Fruit fly (Drosophila melanogaster) whole organism, wandering third instar larva: ENCODE measurements around the gene CG42540.

Experiments used
- Abd-B ChIP-seq: fragments of >200 bp; optimal IDR thresholded peaks from 2 replicates; lab custom pipeline; 2017; ENCODE audit warnings: missing biosample characterization, missing genetic modification characterization
- CrebA ChIP-seq: fragments of 200-800 bp; sonication (Bioruptor generic); optimal IDR thresholded peaks from 2 replicates; lab custom pipeline; 2016; ENCODE audit warnings: missing biosample characterization, mild to moderate bottlenecking, missing genetic modification characterization, borderline replicate concordance
- Dfd ChIP-seq: fragments of >200 bp; optimal IDR thresholded peaks from 2 replicates; lab custom pipeline; 2017; ENCODE audit warnings: missing biosample characterization, missing genetic modification characterization
- Dif ChIP-seq: fragments of 200-275, 200-300 bp; sonication (Bioruptor generic); optimal IDR thresholded peaks from 2 replicates; lab custom pipeline; 2018; ENCODE audit warnings: missing biosample characterization, missing genetic modification characterization; ENCODE audit not compliant: partially characterized antibody
- GATAd ChIP-seq: sonication (Bioruptor generic); optimal IDR thresholded peaks from 2 replicates; lab custom pipeline; 2016; ENCODE audit warnings: missing biosample characterization, missing genetic modification characterization
- HLH106 ChIP-seq: fragments of 200-800 bp; optimal IDR thresholded peaks from 3 replicates; lab custom pipeline; 2019; ENCODE audit warnings: missing biosample characterization, mild to moderate bottlenecking, missing genetic modification characterization, moderate library complexity
- Hnf4 ChIP-seq: fragments of 200-800 bp; sonication (Bioruptor generic); optimal IDR thresholded peaks from 2 replicates; lab custom pipeline; 2016; ENCODE audit warnings: missing biosample characterization, mild to moderate bottlenecking, missing genetic modification characterization
- Hr83 ChIP-seq: fragments of 200-300 bp; sonication (Bioruptor generic); optimal IDR thresholded peaks from 2 replicates; lab custom pipeline; 2016; ENCODE audit warnings: missing biosample characterization, mild to moderate bottlenecking, missing genetic modification characterization, moderate library complexity; ENCODE audit not compliant: poor library complexity, severe bottlenecking
- Jra ChIP-seq: sonication (Bioruptor generic); optimal IDR thresholded peaks from 2 replicates; lab custom pipeline; 2016; ENCODE audit warnings: missing biosample characterization, missing genetic modification characterization
- Mio ChIP-seq: sonication (Bioruptor generic); optimal IDR thresholded peaks from 2 replicates; lab custom pipeline; 2016; ENCODE audit warnings: missing biosample characterization, missing genetic modification characterization
- Myc ChIP-seq: fragments of >200 bp; optimal IDR thresholded peaks from 2 replicates; lab custom pipeline; 2017
- N ChIP-seq: fragments of >200 bp; optimal IDR thresholded peaks from 2 replicates; lab custom pipeline; 2018; ENCODE audit warnings: missing biosample characterization, missing external identifiers, missing genetic modification characterization
- OdsH ChIP-seq: fragments of 200-800 bp; sonication (Bioruptor generic); optimal IDR thresholded peaks from 2 replicates; lab custom pipeline; 2016; ENCODE audit warnings: missing biosample characterization, mild to moderate bottlenecking, missing genetic modification characterization
- Rel ChIP-seq, 2 experiments: fragments of 200-800 bp; sonication (Bioruptor generic) in 1 of 2; optimal IDR thresholded peaks; 2 replicates in 1 of 2; 3 replicates in 1 of 2; lab custom pipeline; 2016 to 2019; ENCODE audit warnings: mild to moderate bottlenecking in 2 of 2, missing biosample characterization in 2 of 2, missing genetic modification characterization in 2 of 2, moderate library complexity in 1 of 2
- Sp1 ChIP-seq: fragments of 200-800 bp; sonication (Bioruptor generic); optimal IDR thresholded peaks from 3 replicates; lab custom pipeline; 2019; ENCODE audit warnings: missing biosample characterization, mild to moderate bottlenecking, missing genetic modification characterization, moderate library complexity
- Vsx2 ChIP-seq: fragments of 200-300, 225-300 bp; sonication (Bioruptor generic); optimal IDR thresholded peaks from 2 replicates; lab custom pipeline; 2018; ENCODE audit warnings: missing biosample characterization, missing genetic modification characterization; ENCODE audit not compliant: partially characterized antibody
- br ChIP-seq: fragments of 200-800 bp; sonication (Bioruptor generic); optimal IDR thresholded peaks from 2 replicates; lab custom pipeline; 2016; ENCODE audit warnings: missing biosample characterization, missing genetic modification characterization
- brk ChIP-seq: fragments of 200-800 bp; sonication (Bioruptor generic); optimal IDR thresholded peaks from 2 replicates; lab custom pipeline; 2016; ENCODE audit warnings: missing biosample characterization, mild to moderate bottlenecking, missing genetic modification characterization
- dl ChIP-seq, 2 experiments: fragments of 175-275, 200-275 bp in 1 of 2; fragments of 200-275 bp in 1 of 2; sonication (Bioruptor generic); optimal IDR thresholded peaks; lab custom pipeline; 2018; ENCODE audit warnings: mild to moderate bottlenecking in 2 of 2, missing biosample characterization in 2 of 2, missing genetic modification characterization in 2 of 2, moderate library complexity in 2 of 2; ENCODE audit not compliant: partially characterized antibody in 2 of 2, insufficient read depth in 1 of 2
- dmrt93B ChIP-seq: fragments of 200-800 bp; sonication (Bioruptor generic); optimal IDR thresholded peaks from 2 replicates; lab custom pipeline; 2018; ENCODE audit warnings: missing biosample characterization, mild to moderate bottlenecking, missing genetic modification characterization
- dsf ChIP-seq: sonication (Bioruptor generic); optimal IDR thresholded peaks from 2 replicates; lab custom pipeline; 2016; ENCODE audit warnings: missing biosample characterization, missing genetic modification characterization, borderline replicate concordance
- ey ChIP-seq: fragments of 200-800 bp; sonication (Bioruptor generic); optimal IDR thresholded peaks from 2 replicates; lab custom pipeline; 2016; ENCODE audit warnings: missing biosample characterization, missing genetic modification characterization
- foxo ChIP-seq, 2 experiments: fragments of 200-800 bp; sonication (Bioruptor generic); optimal IDR thresholded peaks; 2 replicates in 1 of 2; 3 replicates in 1 of 2; lab custom pipeline; 2016 to 2017; ENCODE audit warnings: missing biosample characterization in 2 of 2, missing genetic modification characterization in 2 of 2
- fru ChIP-seq: fragments of 200-800 bp; sonication (Bioruptor generic); optimal IDR thresholded peaks from 3 replicates; lab custom pipeline; 2016; ENCODE audit warnings: missing biosample characterization, mild to moderate bottlenecking, missing genetic modification characterization
- h ChIP-seq: fragments of 200-800 bp; sonication (Bioruptor generic); optimal IDR thresholded peaks from 3 replicates; lab custom pipeline; 2016; ENCODE audit warnings: missing biosample characterization, mild to moderate bottlenecking, missing genetic modification characterization
- lola ChIP-seq: fragments of >200 bp; optimal IDR thresholded peaks from 2 replicates; lab custom pipeline; 2017; ENCODE audit warnings: missing biosample characterization, missing genetic modification characterization
- pan ChIP-seq: fragments of >200 bp; optimal IDR thresholded peaks from 2 replicates; lab custom pipeline; 2017
- psq ChIP-seq: fragments of 200-800 bp; sonication (Bioruptor generic); optimal IDR thresholded peaks from 3 replicates; lab custom pipeline; 2017; ENCODE audit warnings: missing biosample characterization, mild to moderate bottlenecking, missing genetic modification characterization, moderate library complexity
- rgr ChIP-seq: fragments of 200-800 bp; sonication (Bioruptor generic); optimal IDR thresholded peaks from 3 replicates; lab custom pipeline; 2016; ENCODE audit warnings: missing biosample characterization, mild to moderate bottlenecking, missing genetic modification characterization
- sv ChIP-seq: fragments of 200-800 bp; sonication (Bioruptor generic); optimal IDR thresholded peaks from 3 replicates; lab custom pipeline; 2016; ENCODE audit warnings: missing biosample characterization, missing genetic modification characterization
- tai ChIP-seq: sonication (Bioruptor generic); optimal IDR thresholded peaks from 2 replicates; lab custom pipeline; 2016; ENCODE audit warnings: missing biosample characterization, missing genetic modification characterization
- usp ChIP-seq: fragments of >200 bp; optimal IDR thresholded peaks from 2 replicates; lab custom pipeline; 2017; ENCODE audit warnings: missing biosample characterization, missing genetic modification characterization
- woc ChIP-seq: sonication (Bioruptor generic); optimal IDR thresholded peaks from 2 replicates; lab custom pipeline; 2016; ENCODE audit warnings: missing biosample characterization, mild to moderate bottlenecking, missing genetic modification characterization

CG42540 gene

DNA sequence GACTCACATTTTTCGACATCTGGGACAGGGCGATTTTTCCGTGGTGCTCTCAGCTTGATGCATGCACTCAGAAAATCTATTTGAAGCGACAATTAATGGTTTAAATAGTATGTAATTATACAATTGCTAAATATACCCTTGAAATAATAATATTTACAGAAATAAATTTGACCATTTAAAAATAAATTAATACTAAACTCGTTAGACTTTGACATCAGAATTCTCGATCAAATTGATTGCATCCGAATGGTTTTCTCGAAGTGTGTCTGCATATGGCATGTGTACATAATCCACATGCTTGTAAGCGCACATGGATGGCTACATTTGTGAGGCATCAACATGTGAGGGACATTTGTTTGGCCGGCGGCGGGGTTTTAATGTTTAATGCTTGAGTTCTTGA lies 9.2 kb upstream of the CG42540 start:
- TF ChIP-seq Rel (GFP tag; optimal IDR thresholded peaks at IDR 0.05; lab: Kevin White, UChicago): peak; percentile 29
- no peak for TF ChIP-seq Rel (tag; optimal IDR thresholded peaks at IDR 0.05; lab: Kevin White, UChicago)
- TF ChIP-seq Hnf4 (GFP tag; lab: Kevin White, UChicago): peak; percentile 53
- peak; percentile 76 for TF ChIP-seq OdsH (GFP tag; lab: Kevin White, UChicago)
- TF ChIP-seq psq (GFP tag; lab: Kevin White, UChicago): peak; percentile 66
- TF ChIP-seq dmrt93B: peak; percentile 29
- peak; percentile 54 for TF ChIP-seq br (GFP tag; lab: Kevin White, UChicago)
- TF ChIP-seq brk: peak; percentile 54
- peak; percentile 65 for TF ChIP-seq fru
- peak in 1 of 2 experiments; percentile 64 for TF ChIP-seq foxo (GFP tag; optimal IDR thresholded peaks at IDR 0.05; lab: Kevin White, UChicago)
- TF ChIP-seq sv (GFP tag; lab: Kevin White, UChicago): peak; percentile 20
- peak; percentile 67 for TF ChIP-seq ey (GFP tag; lab: Kevin White, UChicago)
- TF ChIP-seq HLH106 (tag; lab: Kevin White, UChicago): peak; percentile 67
- TF ChIP-seq Abd-B (GFP tag; lab: Kevin White, UChicago): no peak
- TF ChIP-seq Myc: no peak
- peak; percentile 67 for TF ChIP-seq rgr (GFP tag; lab: Kevin White, UChicago)
- no peak for TF ChIP-seq N (GFP tag; lab: Kevin White, UChicago)
- peak; percentile 22 for TF ChIP-seq woc
- TF ChIP-seq pan (lab: Kevin White, UChicago): no peak
- TF ChIP-seq Dif (GFP tag; lab: Kevin White, UChicago): no peak
- peak; percentile 68 for TF ChIP-seq h
- TF ChIP-seq usp (GFP tag; lab: Kevin White, UChicago): no peak
- TF ChIP-seq dsf (GFP tag; lab: Kevin White, UChicago): no peak
- TF ChIP-seq tai: peak; percentile 44
- peak; percentile 67 for TF ChIP-seq Sp1
- no peak for TF ChIP-seq Jra
- TF ChIP-seq Dfd (GFP tag; lab: Kevin White, UChicago): no peak

DNA sequence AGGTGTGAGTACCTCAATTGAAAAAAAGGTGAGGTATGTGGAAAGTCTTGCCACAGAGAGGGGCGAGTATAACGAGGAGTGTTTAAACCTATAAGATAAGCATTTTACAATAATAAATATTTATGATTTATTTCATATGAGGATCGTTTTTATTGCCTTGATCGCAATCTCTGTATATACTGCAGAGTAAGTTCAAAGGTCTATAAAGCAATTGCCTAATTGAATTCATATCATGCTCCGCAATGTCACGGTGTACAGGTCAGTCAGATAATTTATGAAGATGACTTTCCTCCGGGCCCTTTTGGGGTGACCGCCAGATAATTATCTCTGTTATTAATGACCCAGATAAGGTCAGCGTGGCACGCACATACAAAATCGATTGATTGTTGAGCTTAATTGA lies 7.5 kb upstream of the CG42540 start:
- TF ChIP-seq psq (GFP tag; lab: Kevin White, UChicago) (no peak), N (GFP tag; lab: Kevin White, UChicago) (no peak), woc (no peak), brk (no peak), pan (lab: Kevin White, UChicago) (no peak), OdsH (GFP tag; lab: Kevin White, UChicago) (no peak), Abd-B (GFP tag; lab: Kevin White, UChicago) (no peak)

DNA sequence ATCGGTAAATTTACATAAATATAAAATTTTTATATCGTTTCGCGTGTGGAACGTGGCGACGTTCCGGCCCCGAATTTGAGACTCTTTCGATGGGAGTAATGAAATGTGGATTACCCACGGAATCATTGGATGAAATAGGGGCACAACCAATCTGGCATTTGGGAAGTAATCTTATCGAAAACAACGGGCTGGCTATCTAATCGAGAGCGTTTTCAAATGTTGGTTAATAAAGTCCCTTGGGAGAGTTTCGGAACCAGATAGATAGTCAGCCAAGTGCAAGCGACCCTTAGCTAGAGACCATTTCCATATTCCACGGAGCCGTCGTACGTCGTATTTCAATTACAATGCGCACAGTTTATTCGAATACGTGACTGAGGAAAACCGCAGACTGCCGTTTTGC lies 6.5 kb upstream of the CG42540 start:
- TF ChIP-seq Rel (GFP tag; optimal IDR thresholded peaks at IDR 0.05; lab: Kevin White, UChicago) (no peak), Rel (tag; optimal IDR thresholded peaks at IDR 0.05; lab: Kevin White, UChicago) (peak; percentile 54), fru (no peak)

DNA sequence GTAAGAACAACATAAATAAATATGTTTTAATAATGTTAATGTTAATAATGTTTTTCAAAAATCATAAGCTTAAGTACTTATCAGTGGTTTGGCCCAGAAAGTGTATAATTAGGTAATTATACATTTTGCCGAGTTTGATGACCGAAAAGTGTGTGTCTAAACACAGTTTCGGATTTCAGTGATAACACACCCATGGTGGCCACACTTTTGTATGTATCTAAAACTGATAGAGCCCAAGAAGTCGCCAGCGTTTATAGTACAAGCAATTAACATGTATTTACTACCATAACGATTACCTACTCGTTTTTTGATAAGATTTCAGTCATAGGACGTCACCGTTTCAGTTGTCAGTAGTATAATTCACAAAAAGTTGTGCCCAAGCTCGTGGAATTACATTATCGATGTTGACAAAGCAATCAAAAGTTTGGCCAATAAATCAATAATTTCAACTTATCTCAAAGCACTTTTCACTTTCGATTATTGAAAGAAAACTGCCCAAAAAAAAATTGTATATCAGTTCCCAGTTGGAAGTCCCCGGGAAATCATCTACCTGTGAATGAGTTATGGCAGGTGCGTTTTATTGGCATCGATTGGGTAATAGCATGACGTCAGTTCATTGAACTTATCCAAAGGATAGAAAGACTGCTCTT lies 5.6 kb upstream of the CG42540 start:
- TF ChIP-seq lola (GFP tag; lab: Kevin White, UChicago) (no peak), Rel (GFP tag; optimal IDR thresholded peaks at IDR 0.05; lab: Kevin White, UChicago) (no peak), Rel (tag; optimal IDR thresholded peaks at IDR 0.05; lab: Kevin White, UChicago) (peak; percentile 51)

DNA sequence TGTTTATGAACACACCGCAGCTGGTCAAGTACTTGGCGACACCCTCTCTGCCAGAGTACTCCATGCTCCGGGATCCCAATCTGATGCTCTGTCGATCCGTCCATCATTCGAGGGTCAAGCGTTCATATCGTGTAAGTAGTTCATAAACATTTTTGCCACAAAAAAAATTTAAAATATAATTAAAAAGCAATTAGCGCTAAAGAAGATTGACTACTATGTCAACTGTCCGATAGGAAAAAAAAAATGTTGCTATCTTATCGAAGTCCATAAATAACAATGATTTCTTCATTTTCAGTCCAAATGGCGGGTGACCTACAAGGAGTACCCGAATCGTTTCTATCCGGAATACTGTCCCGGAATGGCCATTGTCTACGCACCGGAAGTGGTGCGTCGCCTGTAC lies 4.1 kb upstream of the CG42540 start:
- TF ChIP-seq rgr (GFP tag; lab: Kevin White, UChicago) (no peak), sv (GFP tag; lab: Kevin White, UChicago) (no peak), Sp1 (no peak), fru (no peak), Myc (no peak), ey (GFP tag; lab: Kevin White, UChicago) (no peak), N (GFP tag; lab: Kevin White, UChicago) (no peak), Vsx2 (GFP tag; lab: Kevin White, UChicago) (no peak), dsf (GFP tag; lab: Kevin White, UChicago) (no peak), pan (lab: Kevin White, UChicago) (no peak)

DNA sequence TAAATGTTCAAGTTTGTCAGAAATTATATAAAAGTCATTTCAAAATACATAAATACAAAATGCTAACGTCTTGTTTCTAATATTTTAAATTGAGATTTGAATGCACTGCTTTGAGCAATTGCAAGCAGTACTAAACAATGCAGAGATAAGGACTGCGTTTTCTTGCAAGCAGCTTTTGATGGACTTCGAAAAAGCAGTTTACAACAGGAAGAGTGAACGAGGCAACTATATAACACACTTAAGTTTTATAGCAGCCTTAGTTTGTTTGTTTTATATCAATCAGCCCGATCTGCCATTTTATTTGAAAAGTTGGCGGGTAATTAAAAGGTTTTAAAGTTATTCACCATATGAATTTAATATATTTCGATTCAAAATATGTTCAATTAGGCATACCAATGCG lies 2.5 kb upstream of the CG42540 start:
- TF ChIP-seq Jra: no peak
- TF ChIP-seq Abd-B (GFP tag; lab: Kevin White, UChicago): no peak
- TF ChIP-seq Vsx2 (GFP tag; lab: Kevin White, UChicago): peak; percentile 60
- no peak for TF ChIP-seq GATAd (GFP tag; lab: Kevin White, UChicago)
- peak; percentile 93 for TF ChIP-seq Dif (GFP tag; lab: Kevin White, UChicago)
- TF ChIP-seq CrebA (GFP tag; lab: Kevin White, UChicago): no peak
- no peak for TF ChIP-seq br (GFP tag; lab: Kevin White, UChicago)
- no peak for TF ChIP-seq pan (lab: Kevin White, UChicago)
- peak; percentile 19 for TF ChIP-seq Myc
- TF ChIP-seq Mio: no peak
- TF ChIP-seq fru: no peak
- TF ChIP-seq ey (GFP tag; lab: Kevin White, UChicago): no peak
- TF ChIP-seq Hr83 (GFP tag; lab: Kevin White, UChicago): no peak
- TF ChIP-seq Rel (GFP tag; optimal IDR thresholded peaks at IDR 0.05; lab: Kevin White, UChicago): no peak
- no peak for TF ChIP-seq Rel (tag; optimal IDR thresholded peaks at IDR 0.05; lab: Kevin White, UChicago)
- no peak for TF ChIP-seq psq (GFP tag; lab: Kevin White, UChicago)
- peak; percentile 28 for TF ChIP-seq N (GFP tag; lab: Kevin White, UChicago)
- TF ChIP-seq dl (GFP tag; optimal IDR thresholded peaks at IDR 0.05; lab: Kevin White, UChicago; ENCODE audit: insufficient read depth in 1 of 2, partially characterized antibody in 2 of 2): peak; percentile 44 to 61
